Fruit fly (Drosophila melanogaster) whole organism, prepupa: Measurements from ENCODE around the gene Lst8.

ENCODE experiments used
- CG11294 ChIP-seq: fragments of 200-800 bp; sonication (Bioruptor generic); IDR thresholded peaks from 2 replicates; pipeline ENCODE4 v1.3.6; 2022; ENCODE audit warnings: missing biosample characterization, missing genetic modification characterization
- CG16779 ChIP-seq: fragments of 200-800 bp; sonication (Bioruptor generic); optimal IDR thresholded peaks from 3 replicates; lab custom pipeline; 2017; ENCODE audit warnings: missing biosample characterization, mild to moderate bottlenecking, missing genetic modification characterization
- Eip93F ChIP-seq: fragments of 200-800 bp; sonication (Bioruptor generic); optimal IDR thresholded peaks from 2 replicates; lab custom pipeline; 2016; ENCODE audit warnings: missing biosample characterization, mild to moderate bottlenecking, missing genetic modification characterization
- Sox102F ChIP-seq: fragments of 200-800 bp; sonication (Bioruptor generic); optimal IDR thresholded peaks from 2 replicates; lab custom pipeline; 2016; ENCODE audit warnings: missing biosample characterization, mild to moderate bottlenecking, missing genetic modification characterization
- achi ChIP-seq: fragments of 200-800 bp; sonication (Bioruptor generic); optimal IDR thresholded peaks from 3 replicates; lab custom pipeline; 2016; ENCODE audit warnings: missing biosample characterization, missing genetic modification characterization

DNA sequence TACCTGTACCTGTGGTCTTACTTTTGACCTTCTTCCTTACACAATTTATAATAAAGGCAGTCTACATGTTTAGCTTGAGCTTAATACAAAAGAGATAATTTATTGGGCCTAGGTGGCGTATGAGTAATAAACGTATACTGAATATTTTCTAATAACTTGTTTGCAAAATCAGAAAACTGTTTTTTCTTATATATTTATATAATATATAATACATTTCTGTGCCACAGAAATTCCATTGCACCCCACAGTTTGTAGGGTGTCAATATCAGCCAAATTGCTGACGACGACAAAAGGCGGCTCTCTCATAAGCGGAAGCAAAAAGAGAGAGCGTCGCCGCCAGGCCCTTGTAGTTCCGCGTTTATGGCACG is 20.8 kb downstream of the Lst8 start:
- TF ChIP-seq CG11294 (GFP tag; lab: Robert Waterston, UW) (no peak), CG16779 (tag; lab: Kevin White, UChicago) (no peak), Sox102F (GFP tag; lab: Kevin White, UChicago) (no peak), achi (GFP tag; lab: Kevin White, UChicago) (no peak), Eip93F (no peak)
